Worm (Caenorhabditis elegans) whole organism, L4/young adult: ENCODE results near the gene Y53G8B.2.

ENCODE experiments used
- W03F9.2 ChIP-seq: fragments of 150-350 bp; optimal IDR thresholded peaks from 2 replicates; lab custom pipeline; 2014; ENCODE audit warnings: missing biosample characterization, missing genetic modification characterization
- dao-5 ChIP-seq: sonication (generic microtip); optimal IDR thresholded peaks from 2 replicates; lab custom pipeline; 2016; ENCODE audit warnings: missing genotype, missing genetic modification characterization, moderate library complexity, missing compliant biosample characterization
- him-1 ChIP-seq: sonication (generic microtip); optimal IDR thresholded peaks from 2 replicates; lab custom pipeline; 2016; ENCODE audit warnings: missing genotype, missing genetic modification reagents, missing genetic modification characterization, missing compliant biosample characterization

DNA sequence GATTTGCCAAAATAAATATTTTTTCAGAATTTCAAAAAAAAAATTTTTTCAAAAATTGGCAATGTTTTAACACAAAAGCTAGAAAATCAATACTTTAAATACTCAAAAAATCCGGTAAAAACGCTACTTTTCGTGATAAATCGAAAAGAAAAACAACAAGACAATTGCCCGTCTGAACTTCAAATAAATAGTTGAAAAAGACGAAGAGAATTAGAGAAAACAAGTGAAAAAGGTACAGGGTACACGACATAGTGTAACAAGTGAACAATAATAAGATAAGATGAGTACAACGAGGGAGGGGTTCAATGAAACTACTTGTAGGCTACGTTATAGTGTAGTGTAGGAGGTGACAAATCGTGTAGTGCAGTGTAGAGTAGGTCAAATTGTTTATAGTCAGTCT lies 781 bp upstream of the Y53G8B.2 start:
- TF ChIP-seq W03F9.2 (no peak), dao-5 (tag; lab: Kevin White, UChicago) (no peak), him-1 (tag; lab: Kevin White, UChicago) (no peak)
